Worm (Caenorhabditis elegans): Measurements from ENCODE around the gene C13A10.2.

- no peak for TF ChIP-seq pes-1 (GFP tag; IDR thresholded peaks at IDR 0.05)
- no peak for TF ChIP-seq ama-1 (optimal IDR thresholded peaks at IDR 0.05)
- TF ChIP-seq ets-7 (tag; optimal IDR thresholded peaks at IDR 0.05) = no peak
- no peak for TF ChIP-seq F13C5.2 (tag; optimal IDR thresholded peaks at IDR 0.05)
- no peak for TF ChIP-seq hnd-1 (tag; optimal IDR thresholded peaks at IDR 0.05)
- no peak for TF ChIP-seq B0310.2 (tag; optimal IDR thresholded peaks at IDR 0.05)
- no peak for TF ChIP-seq flt-1 (GFP tag; IDR thresholded peaks at IDR 0.05)
- no peak for TF ChIP-seq hmg-4 (GFP tag; optimal IDR thresholded peaks at IDR 0.05)
- TF ChIP-seq tbx-37 (GFP tag; conservative IDR thresholded peaks at IDR 0.05) = no peak
- TF ChIP-seq hmbx-1 (tag; optimal IDR thresholded peaks at IDR 0.05) = no peak
- no peak for TF ChIP-seq tra-4 (tag; optimal IDR thresholded peaks at IDR 0.05)
- TF ChIP-seq tbx-11 (GFP tag; IDR thresholded peaks at IDR 0.05) = no peak
Measured at ce11 chrII:1376795-1377194, 19.0 kb upstream of the C13A10.2 start.

Data from whole organism, early embryonic.